Fruit fly (Drosophila melanogaster) whole organism, embryonic: ENCODE results near the gene Lim3.

ENCODE experiments used
- Abd-B ChIP-seq: fragments of 200-800 bp; sonication (Bioruptor generic); optimal IDR thresholded peaks from 2 replicates; lab custom pipeline; 2018; ENCODE audit warnings: missing biosample characterization, mild to moderate bottlenecking, missing genetic modification characterization, moderate library complexity
- Ada2b ChIP-seq: fragments of 200-800 bp; sonication (Bioruptor generic); IDR thresholded peaks from 2 replicates; pipeline ENCODE4 v1.3.6; 2022; ENCODE audit warnings: missing biosample characterization, missing genetic modification characterization
- Asciz ChIP-seq: fragments of 200-800 bp; sonication (Bioruptor generic); optimal IDR thresholded peaks from 2 replicates; lab custom pipeline; 2017; ENCODE audit warnings: missing biosample characterization, mild to moderate bottlenecking, missing genetic modification characterization, missing genetic modification reagents
- Awh ChIP-seq: fragments of 200-800 bp; sonication (Bioruptor generic); IDR thresholded peaks from 2 replicates; pipeline ENCODE4, ENCODE4 v1.3.6; 2022; ENCODE audit warnings: missing biosample characterization, missing genetic modification characterization
- BtbVII ChIP-seq: fragments of 200-800 bp; sonication (Bioruptor generic); optimal IDR thresholded peaks from 3 replicates; lab custom pipeline; 2017; ENCODE audit warnings: missing biosample characterization, mild to moderate bottlenecking, missing genetic modification characterization
- CG10462 ChIP-seq: fragments of 200-800 bp; sonication (Bioruptor generic); optimal IDR thresholded peaks from 2 replicates; lab custom pipeline; 2016; ENCODE audit warnings: missing biosample characterization, missing genetic modification characterization
- CG11398 ChIP-seq: fragments of 200-800 bp; sonication (Bioruptor generic); optimal IDR thresholded peaks from 2 replicates; lab custom pipeline; 2016; ENCODE audit warnings: missing biosample characterization, missing genetic modification characterization
- CG11723 ChIP-seq: fragments of 200-800 bp; sonication (Bioruptor generic); optimal IDR thresholded peaks from 2 replicates; lab custom pipeline; 2017; ENCODE audit warnings: missing biosample characterization, mild to moderate bottlenecking, missing genetic modification characterization
- CG12071 ChIP-seq: fragments of 200-800 bp; sonication (Bioruptor generic); optimal IDR thresholded peaks from 3 replicates; lab custom pipeline; 2018; ENCODE audit warnings: missing biosample characterization, mild to moderate bottlenecking, missing genetic modification characterization
- CG12299 ChIP-seq: fragments of 200-800 bp; sonication (Bioruptor generic); optimal IDR thresholded peaks from 2 replicates; lab custom pipeline; 2018; ENCODE audit warnings: missing biosample characterization, mild to moderate bottlenecking, missing genetic modification characterization
- CG13894 ChIP-seq: fragments of 200-800 bp; sonication (Bioruptor generic); optimal IDR thresholded peaks from 3 replicates; lab custom pipeline; 2018; ENCODE audit warnings: missing biosample characterization, mild to moderate bottlenecking, missing genetic modification characterization, moderate library complexity
- CG14667 ChIP-seq: fragments of 200-800 bp; sonication (Bioruptor generic); IDR thresholded peaks from 2 replicates; pipeline ENCODE4 v1.3.6; 2022; ENCODE audit warnings: missing biosample characterization, missing genetic modification characterization
- CG15011 ChIP-seq: fragments of 200-800 bp; sonication (Bioruptor generic); optimal IDR thresholded peaks from 3 replicates; lab custom pipeline; 2018; ENCODE audit warnings: missing biosample characterization, mild to moderate bottlenecking, missing genetic modification characterization
- CG15269 ChIP-seq: fragments of 200-800 bp; sonication (Bioruptor generic); optimal IDR thresholded peaks from 2 replicates; lab custom pipeline; 2018; ENCODE audit warnings: missing biosample characterization, mild to moderate bottlenecking, missing genetic modification characterization, moderate library complexity
- CG16813 ChIP-seq: fragments of 200-800 bp; sonication (Bioruptor generic); IDR thresholded peaks from 3 replicates; pipeline ENCODE4 v1.3.6; 2022; ENCODE audit warnings: missing biosample characterization, missing genetic modification characterization; ENCODE audit not compliant: partially characterized antibody
- CG17829 ChIP-seq: fragments of 200-800 bp; optimal IDR thresholded peaks from 2 replicates; lab custom pipeline; 2019; ENCODE audit warnings: missing biosample characterization, mild to moderate bottlenecking, missing genetic modification characterization, moderate library complexity
- CG30431 ChIP-seq: fragments of 200-800 bp; sonication (Bioruptor generic); optimal IDR thresholded peaks from 2 replicates; lab custom pipeline; 2017; ENCODE audit warnings: missing biosample characterization, missing genetic modification characterization
- CG9876 ChIP-seq: fragments of 200-800 bp; sonication (Bioruptor generic); optimal IDR thresholded peaks from 2 replicates; lab custom pipeline; 2016; ENCODE audit warnings: missing biosample characterization, missing genetic modification characterization
- D19A ChIP-seq: fragments of 200-800 bp; optimal IDR thresholded peaks from 3 replicates; lab custom pipeline; 2019; ENCODE audit warnings: missing biosample characterization, mild to moderate bottlenecking, missing genetic modification characterization, moderate library complexity
- Dbx ChIP-seq: fragments of 200-800 bp; sonication (Bioruptor generic); IDR thresholded peaks from 3 replicates; pipeline ENCODE4 v1.3.6; 2022; ENCODE audit warnings: missing biosample characterization, missing genetic modification characterization
- Deaf1 ChIP-seq: fragments of 200-800 bp; optimal IDR thresholded peaks from 3 replicates; lab custom pipeline; 2019; ENCODE audit warnings: missing biosample characterization, mild to moderate bottlenecking, missing genetic modification characterization, moderate library complexity
- Dip3 ChIP-seq: fragments of 200-800 bp; sonication (Bioruptor generic); optimal IDR thresholded peaks from 3 replicates; lab custom pipeline; 2016; ENCODE audit warnings: missing biosample characterization, missing genetic modification characterization
- Ets65A ChIP-seq: fragments of 200-800 bp; sonication (Bioruptor generic); peaks from one replicate; lab custom pipeline; 2016; ENCODE audit warnings: missing biosample characterization, missing genetic modification characterization
- HLH4C ChIP-seq: fragments of 200-800 bp; sonication (Bioruptor generic); IDR thresholded peaks from 3 replicates; pipeline ENCODE4 v1.3.6; 2022; ENCODE audit warnings: missing biosample characterization, missing genetic modification characterization; ENCODE audit not compliant: partially characterized antibody
- Mad ChIP-seq: fragments of 200-800 bp; sonication (Bioruptor generic); optimal IDR thresholded peaks from 2 replicates; lab custom pipeline; 2016; ENCODE audit warnings: missing biosample characterization, missing genetic modification characterization
- Nf-YB ChIP-seq: fragments of 200-800 bp; sonication (Bioruptor generic); optimal IDR thresholded peaks from 3 replicates; lab custom pipeline; 2019; ENCODE audit warnings: missing biosample characterization, mild to moderate bottlenecking, missing genetic modification characterization, moderate library complexity
- Oli ChIP-seq: fragments of 200-800 bp; sonication (Bioruptor generic); optimal IDR thresholded peaks from 2 replicates; lab custom pipeline; 2018; ENCODE audit warnings: missing biosample characterization, mild to moderate bottlenecking, missing genetic modification characterization, moderate library complexity
- Pdp1 ChIP-seq, 2 experiments: fragments of 200-800 bp; sonication (Bioruptor generic); optimal IDR thresholded peaks; 3 replicates each; lab custom pipeline; 2016; ENCODE audit warnings: missing biosample characterization in 2 of 2, missing genetic modification characterization in 2 of 2, mild to moderate bottlenecking in 1 of 2, moderate library complexity in 1 of 2
- Sry-δ ChIP-seq: fragments of 200-800 bp; sonication (Bioruptor generic); optimal IDR thresholded peaks from 2 replicates; lab custom pipeline; 2016; ENCODE audit warnings: missing biosample characterization, missing genetic modification characterization
- Usf ChIP-seq: fragments of 200-800 bp; sonication (Bioruptor generic); optimal IDR thresholded peaks from 2 replicates; lab custom pipeline; 2017; ENCODE audit warnings: missing genotype, missing biosample characterization, missing genetic modification characterization
- abd-A ChIP-seq: fragments of 200-800 bp; sonication (Bioruptor generic); optimal IDR thresholded peaks from 3 replicates; lab custom pipeline; 2019; ENCODE audit warnings: missing biosample characterization, mild to moderate bottlenecking, missing genetic modification characterization, moderate library complexity
- ac ChIP-seq: fragments of 200-800 bp; sonication (Bioruptor generic); optimal IDR thresholded peaks from 3 replicates; lab custom pipeline; 2017; ENCODE audit warnings: missing biosample characterization, mild to moderate bottlenecking, missing genetic modification characterization
- ap ChIP-seq: fragments of 200-800 bp; sonication (Bioruptor generic); IDR thresholded peaks from 2 replicates; pipeline ENCODE4 v1.3.6; 2022; ENCODE audit warnings: missing biosample characterization, missing genetic modification characterization
- btn ChIP-seq: fragments of 200-800 bp; sonication (Bioruptor generic); optimal IDR thresholded peaks from 2 replicates; lab custom pipeline; 2016; ENCODE audit warnings: missing biosample characterization, missing genetic modification characterization
- chinmo ChIP-seq: fragments of 200-800 bp; sonication (Bioruptor generic); IDR thresholded peaks from 4 replicates; pipeline ENCODE4 v1.3.6; 2022; ENCODE audit warnings: missing biosample characterization, missing genetic modification characterization; ENCODE audit not compliant: partially characterized antibody
- crol ChIP-seq: fragments of 200-800 bp; sonication (Bioruptor generic); IDR thresholded peaks from 2 replicates; pipeline ENCODE4 v1.3.6; 2022; ENCODE audit warnings: missing biosample characterization, missing genetic modification characterization
- disco-r ChIP-seq: fragments of 200-800 bp; sonication (Bioruptor generic); optimal IDR thresholded peaks from 2 replicates; lab custom pipeline; 2016; ENCODE audit warnings: missing biosample characterization, missing genetic modification characterization
- eve ChIP-seq, 2 experiments: fragments of >200 bp; optimal IDR thresholded peaks; 2 replicates each; lab custom pipeline; 2017; ENCODE audit warnings: missing biosample characterization in 2 of 2, missing genetic modification characterization in 2 of 2
- fd102C ChIP-seq: fragments of 200-800 bp; sonication (Bioruptor generic); optimal IDR thresholded peaks from 2 replicates; lab custom pipeline; 2018; ENCODE audit warnings: missing biosample characterization, mild to moderate bottlenecking, missing genetic modification characterization, moderate library complexity
- fu2 ChIP-seq: fragments of 200-800 bp; sonication (Bioruptor generic); optimal IDR thresholded peaks from 2 replicates; lab custom pipeline; 2016; ENCODE audit warnings: missing biosample characterization, missing genetic modification characterization
- gro ChIP-seq: fragments of 200-800 bp; sonication (Bioruptor generic); optimal IDR thresholded peaks from 2 replicates; lab custom pipeline; 2016; ENCODE audit warnings: missing biosample characterization, missing genetic modification characterization
- gsb-n ChIP-seq: fragments of 200-800 bp; sonication (Bioruptor generic); optimal IDR thresholded peaks from 3 replicates; lab custom pipeline; 2018; ENCODE audit warnings: missing biosample characterization, mild to moderate bottlenecking, missing genetic modification characterization
- h ChIP-seq: fragments of >200 bp; optimal IDR thresholded peaks from 2 replicates; lab custom pipeline; 2017
- hb ChIP-seq: fragments of 200-800 bp; sonication (Bioruptor generic); IDR thresholded peaks from 3 replicates; pipeline ENCODE4 v1.3.6; 2022; ENCODE audit warnings: missing biosample characterization, missing genetic modification characterization; ENCODE audit not compliant: partially characterized antibody
- pnt ChIP-seq: fragments of 200-800 bp; sonication (Bioruptor generic); optimal IDR thresholded peaks from 3 replicates; lab custom pipeline; 2016; ENCODE audit warnings: missing biosample characterization, missing genetic modification characterization
- pros ChIP-seq: fragments of 200-800 bp; sonication (Bioruptor generic); optimal IDR thresholded peaks from 3 replicates; lab custom pipeline; 2019; ENCODE audit warnings: missing biosample characterization, mild to moderate bottlenecking, missing genetic modification characterization, moderate library complexity
- sens-2 ChIP-seq: fragments of 200-800 bp; sonication (Bioruptor generic); IDR thresholded peaks from 2 replicates; pipeline ENCODE4 v1.3.6; 2022; ENCODE audit warnings: missing biosample characterization, missing genetic modification characterization
- sr ChIP-seq: fragments of 200-800 bp; sonication (Bioruptor generic); IDR thresholded peaks from 3 replicates; pipeline ENCODE4 v1.3.6; 2022; ENCODE audit warnings: missing biosample characterization, missing genetic modification characterization
- stwl ChIP-seq: fragments of 200-800 bp; sonication (Bioruptor generic); optimal IDR thresholded peaks from 3 replicates; lab custom pipeline; 2018; ENCODE audit warnings: missing biosample characterization, mild to moderate bottlenecking, missing genetic modification characterization, moderate library complexity
- tll ChIP-seq, 2 experiments: fragments of 200-800 bp in 1 of 2; fragments of >200 bp in 1 of 2; sonication (Bioruptor generic) in 1 of 2; optimal IDR thresholded peaks; 2 replicates each; lab custom pipeline; 2017 to 2019; ENCODE audit warnings: missing biosample characterization in 2 of 2, missing genetic modification characterization in 2 of 2, mild to moderate bottlenecking in 1 of 2, moderate library complexity in 1 of 2
- wor ChIP-seq: fragments of 200-800 bp; sonication (Bioruptor generic); IDR thresholded peaks from 2 replicates; pipeline ENCODE4 v1.3.6; 2022; ENCODE audit warnings: missing biosample characterization, missing genetic modification characterization
- yki ChIP-seq: fragments of >200 bp; optimal IDR thresholded peaks from 3 replicates; lab custom pipeline; 2018

Lim3 gene

dm6 chr2L:19093868-19094267 is 14.4 kb downstream of the Lim3 start (continued):
- TF ChIP-seq chinmo (GFP tag; lab: Robert Waterston, UW) (0 out of 4 replicates have a peak, but pooled peaks have one; percentile 12), CG12299 (tag; lab: Kevin White, UChicago) (no peak), ap (GFP tag; lab: Robert Waterston, UW) (no peak), sr (no peak), fd102C (GFP tag; lab: Kevin White, UChicago) (no peak), CG11398 (GFP tag; lab: Kevin White, UChicago) (no peak), Deaf1 (tag; lab: Kevin White, UChicago) (peak; percentile 40), CG13894 (tag; lab: Kevin White, UChicago) (peak; percentile 13), Usf (GFP tag; lab: Kevin White, UChicago) (no peak), Awh (GFP tag; lab: Robert Waterston, UW) (no peak), BtbVII (GFP tag; lab: Kevin White, UChicago) (no peak), Nf-YB (peak; percentile 52), btn (no peak), CG12071 (GFP tag; lab: Kevin White, UChicago) (no peak), Dip3 (no peak), CG15269 (tag; lab: Kevin White, UChicago) (no peak), CG11723 (GFP tag; lab: Kevin White, UChicago) (no peak), abd-A (peak; percentile 93), pnt (GFP tag; lab: Kevin White, UChicago) (no peak), Mad (GFP tag; lab: Kevin White, UChicago) (no peak), hb (no peak), h (lab: Kevin White, UChicago) (no peak), Oli (tag; lab: Kevin White, UChicago) (no peak), CG15011 (no peak), CG17829 (tag; lab: Kevin White, UChicago) (no peak), fu2 (GFP tag; lab: Kevin White, UChicago) (no peak), Abd-B (GFP tag; lab: Kevin White, UChicago) (no peak), crol (GFP tag; lab: Robert Waterston, UW) (0 out of 2 replicates have a peak, but pooled peaks have one; percentile 8), Ets65A (GFP tag; lab: Kevin White, UChicago) (no peak)
- TF ChIP-seq, all 482 proteins: peak for 10

dm6 chr2L:19089385-19089784 is 18.8 kb downstream of the Lim3 start:
- TF ChIP-seq yki (no peak), Asciz (GFP tag; lab: Kevin White, UChicago) (no peak), gsb-n (tag; lab: Kevin White, UChicago) (peak; percentile 51), CG10462 (GFP tag; lab: Kevin White, UChicago) (no peak), D19A (tag; lab: Kevin White, UChicago) (no peak), pros (peak; percentile 61), disco-r (GFP tag; lab: Kevin White, UChicago) (no peak), HLH4C (no peak), Sry-δ (GFP tag; lab: Kevin White, UChicago) (no peak), h (lab: Kevin White, UChicago) (no peak), Pdp1 (GFP tag; optimal IDR thresholded peaks at IDR 0.05; lab: Kevin White, UChicago) (no peak), CG30431 (GFP tag; lab: Kevin White, UChicago) (no peak), wor (GFP tag; lab: Robert Waterston, UW) (no peak), CG14667 (GFP tag; lab: Robert Waterston, UW) (no peak), chinmo (GFP tag; lab: Robert Waterston, UW) (no peak), CG9876 (no peak), stwl (no peak), sens-2 (GFP tag; lab: Robert Waterston, UW) (no peak), gro (no peak), Ada2b (GFP tag; lab: Robert Waterston, UW) (no peak), CG16813 (no peak), tll (GFP tag; optimal IDR thresholded peaks at IDR 0.05; lab: Kevin White, UChicago) (peak in 1 of 2 experiments; percentile 44), Dbx (GFP tag; lab: Robert Waterston, UW) (no peak), ac (GFP tag; lab: Kevin White, UChicago) (no peak), eve (GFP tag; optimal IDR thresholded peaks at IDR 0.05; lab: Kevin White, UChicago) (no peak)
